Worm (Caenorhabditis elegans) whole organism, early embryonic: ENCODE measurements around the gene F31A3.5.

Source experiments
- B0310.2 ChIP-seq: sonication (generic microtip); optimal IDR thresholded peaks from 2 replicates; lab custom pipeline; 2016; ENCODE audit warnings: mild to moderate bottlenecking, missing genetic modification characterization, missing compliant biosample characterization
- F13C5.2 ChIP-seq: sonication (generic microtip); optimal IDR thresholded peaks from 2 replicates; lab custom pipeline; 2017; ENCODE audit warnings: mild to moderate bottlenecking, missing genetic modification characterization, inconsistent platforms, missing compliant biosample characterization
- aly-1 ChIP-seq: sonication (generic microtip); optimal IDR thresholded peaks from 2 replicates; lab custom pipeline; 2016; ENCODE audit warnings: missing genetic modification characterization, missing compliant biosample characterization
- ama-1 ChIP-seq: fragments of 150-350 bp; optimal IDR thresholded peaks from 2 replicates; lab custom pipeline; 2014
- ceh-13 ChIP-seq: fragments of 200-800 bp; sonication (Bioruptor generic); optimal IDR thresholded peaks from 2 replicates; lab custom pipeline; 2018; ENCODE audit warnings: mild to moderate bottlenecking, missing genetic modification characterization, missing compliant biosample characterization
- ceh-36 ChIP-seq: sonication (generic microtip); optimal IDR thresholded peaks from 2 replicates; lab custom pipeline; 2016; ENCODE audit warnings: missing genetic modification characterization, inconsistent platforms, missing compliant biosample characterization
- ets-7 ChIP-seq: sonication (generic microtip); optimal IDR thresholded peaks from 2 replicates; lab custom pipeline; 2016; ENCODE audit warnings: missing genotype, missing genetic modification characterization, missing compliant biosample characterization
- flt-1 ChIP-seq: fragments of 200-800 bp; sonication (Bioruptor generic); IDR thresholded peaks from 2 replicates; pipeline ENCODE4 v1.3.6; 2022; ENCODE audit warnings: missing genetic modification characterization, missing compliant biosample characterization
- hmbx-1 ChIP-seq: sonication (generic microtip); optimal IDR thresholded peaks from 2 replicates; lab custom pipeline; 2016; ENCODE audit warnings: mild to moderate bottlenecking, missing genetic modification characterization, missing compliant biosample characterization
- hmg-4 ChIP-seq: fragments of 200-800 bp; sonication (Bioruptor generic); optimal IDR thresholded peaks from 2 replicates; lab custom pipeline; 2018; ENCODE audit warnings: mild to moderate bottlenecking, missing genetic modification characterization, missing compliant biosample characterization
- hnd-1 ChIP-seq: sonication (generic microtip); optimal IDR thresholded peaks from 2 replicates; lab custom pipeline; 2016; ENCODE audit warnings: missing genetic modification characterization, missing compliant biosample characterization
- pes-1 ChIP-seq: fragments of 200-800 bp; sonication (Bioruptor generic); IDR thresholded peaks from 2 replicates; pipeline ENCODE4 v1.3.6; 2022; ENCODE audit warnings: missing genetic modification reagents, missing genetic modification characterization, missing compliant biosample characterization
- scrt-1 ChIP-seq: fragments of 200-800 bp; sonication (Bioruptor generic); IDR thresholded peaks from 2 replicates; pipeline ENCODE4 v1.3.6; 2022; ENCODE audit warnings: missing genetic modification characterization, missing compliant biosample characterization
- sea-1 ChIP-seq: fragments of 200-800 bp; sonication (Bioruptor generic); conservative IDR thresholded peaks from 2 replicates; pipeline ENCODE4 v1.3.6; 2022; ENCODE audit warnings: missing genetic modification characterization, missing compliant biosample characterization
- tbx-11 ChIP-seq: fragments of 200-800 bp; sonication (Bioruptor generic); IDR thresholded peaks from 2 replicates; pipeline ENCODE4 v1.3.6; 2022; ENCODE audit warnings: missing genetic modification characterization, missing compliant biosample characterization
- tbx-37 ChIP-seq: fragments of 200-800 bp; sonication (Bioruptor generic); conservative IDR thresholded peaks from 2 replicates; pipeline ENCODE4 v1.3.6; 2022; ENCODE audit warnings: missing genetic modification reagents, missing genetic modification characterization, missing compliant biosample characterization
- tra-4 ChIP-seq: sonication (generic microtip); optimal IDR thresholded peaks from 2 replicates; lab custom pipeline; 2017; ENCODE audit warnings: missing genetic modification characterization, missing compliant biosample characterization

Gene F31A3.5

ce11 chrX:17514422-17514821 lies 49.0 kb downstream of the F31A3.5 start:
- TF ChIP-seq tbx-11 (GFP tag; lab: Robert Waterston, UW) (no peak), hmbx-1 (no peak), F13C5.2 (no peak), sea-1 (no peak), scrt-1 (GFP tag; lab: Robert Waterston, UW) (no peak), hnd-1 (tag; lab: Kevin White, UChicago) (no peak), ets-7 (tag; lab: Kevin White, UChicago) (no peak), flt-1 (no peak), ceh-36 (tag; lab: Kevin White, UChicago) (no peak), pes-1 (GFP tag; lab: Robert Waterston, UW) (no peak), aly-1 (tag; lab: Kevin White, UChicago) (no peak), hmg-4 (GFP tag; lab: Kevin White, UChicago) (no peak), ama-1 (lab: Kevin White, UChicago) (no peak)

- 0 out of 2 replicates have a peak, but pooled peaks have one; percentile 12 for TF ChIP-seq sea-1
- TF ChIP-seq flt-1: no peak
- peak; percentile 85 for TF ChIP-seq hmg-4 (GFP tag; lab: Kevin White, UChicago)
- TF ChIP-seq ama-1 (lab: Kevin White, UChicago): no peak
- TF ChIP-seq aly-1 (tag; lab: Kevin White, UChicago): peak; percentile 20
- peak; percentile 6 for TF ChIP-seq ets-7 (tag; lab: Kevin White, UChicago)
- TF ChIP-seq F13C5.2: peak; percentile 36
These were observed 49.8 kb downstream of the F31A3.5 start, which contains the start of gene nhr-1 for ce11 chrX:17513507-17514113. TSS of gene nhr-1 (plus strand) at chrX:17514063.

- TF ChIP-seq aly-1 (tag; lab: Kevin White, UChicago) (no peak), ama-1 (lab: Kevin White, UChicago) (no peak), scrt-1 (GFP tag; lab: Robert Waterston, UW) (no peak), pes-1 (GFP tag; lab: Robert Waterston, UW) (no peak), tra-4 (tag; lab: Kevin White, UChicago) (no peak), B0310.2 (tag; lab: Kevin White, UChicago) (no peak), hnd-1 (tag; lab: Kevin White, UChicago) (no peak), hmg-4 (GFP tag; lab: Kevin White, UChicago) (no peak), sea-1 (no peak), hmbx-1 (no peak), tbx-37 (GFP tag; lab: Robert Waterston, UW) (no peak), F13C5.2 (no peak), ceh-36 (tag; lab: Kevin White, UChicago) (no peak), flt-1 (no peak), ets-7 (tag; lab: Kevin White, UChicago) (no peak)
These were observed 52.9 kb downstream of the F31A3.5 start for ce11 chrX:17510523-17510922.

- TF ChIP-seq hnd-1 (tag; lab: Kevin White, UChicago) (no peak), hmbx-1 (no peak), tbx-11 (GFP tag; lab: Robert Waterston, UW) (no peak), F13C5.2 (no peak)
These were observed 54.2 kb downstream of the F31A3.5 start for ce11 chrX:17509048-17509776.

- TF ChIP-seq ets-7 (tag; lab: Kevin White, UChicago) (no peak), F13C5.2 (no peak), hmbx-1 (no peak), ceh-13 (GFP tag; lab: Kevin White, UChicago) (no peak), hmg-4 (GFP tag; lab: Kevin White, UChicago) (no peak), hnd-1 (tag; lab: Kevin White, UChicago) (no peak), tra-4 (tag; lab: Kevin White, UChicago) (no peak), sea-1 (no peak), scrt-1 (GFP tag; lab: Robert Waterston, UW) (no peak), ama-1 (lab: Kevin White, UChicago) (no peak), ceh-36 (tag; lab: Kevin White, UChicago) (no peak), tbx-11 (GFP tag; lab: Robert Waterston, UW) (no peak), aly-1 (tag; lab: Kevin White, UChicago) (no peak), pes-1 (GFP tag; lab: Robert Waterston, UW) (no peak), flt-1 (no peak)
These were observed 55.3 kb downstream of the F31A3.5 start for ce11 chrX:17508137-17508536.

- no peak for TF ChIP-seq tbx-11 (GFP tag; lab: Robert Waterston, UW)
- TF ChIP-seq scrt-1 (GFP tag; lab: Robert Waterston, UW): no peak
- no peak for TF ChIP-seq aly-1 (tag; lab: Kevin White, UChicago)
- TF ChIP-seq ama-1 (lab: Kevin White, UChicago): no peak
- TF ChIP-seq ceh-36 (tag; lab: Kevin White, UChicago): no peak
- TF ChIP-seq sea-1: no peak
- TF ChIP-seq flt-1: no peak
- no peak for TF ChIP-seq hnd-1 (tag; lab: Kevin White, UChicago)
- TF ChIP-seq B0310.2 (tag; lab: Kevin White, UChicago): no peak
- no peak for TF ChIP-seq hmg-4 (GFP tag; lab: Kevin White, UChicago)
- TF ChIP-seq ets-7 (tag; lab: Kevin White, UChicago): no peak
- TF ChIP-seq ceh-13 (GFP tag; lab: Kevin White, UChicago): no peak
These were observed 57.7 kb downstream of the F31A3.5 start for ce11 chrX:17505547-17506181.
